Worm (Caenorhabditis elegans) whole organism, early embryonic: ENCODE measurements around the gene pph-1.

Experiments used
- aly-1 ChIP-seq: sonication (generic microtip); optimal IDR thresholded peaks from 2 replicates; lab custom pipeline; 2016; ENCODE audit warnings: missing genetic modification characterization, missing compliant biosample characterization
- ama-1 ChIP-seq: fragments of 150-350 bp; optimal IDR thresholded peaks from 2 replicates; lab custom pipeline; 2014
- ceh-36 ChIP-seq: sonication (generic microtip); optimal IDR thresholded peaks from 2 replicates; lab custom pipeline; 2016; ENCODE audit warnings: missing genetic modification characterization, inconsistent platforms, missing compliant biosample characterization
- hnd-1 ChIP-seq: sonication (generic microtip); optimal IDR thresholded peaks from 2 replicates; lab custom pipeline; 2016; ENCODE audit warnings: missing genetic modification characterization, missing compliant biosample characterization
- pes-1 ChIP-seq: fragments of 200-800 bp; sonication (Bioruptor generic); IDR thresholded peaks from 2 replicates; pipeline ENCODE4 v1.3.6; 2022; ENCODE audit warnings: missing genetic modification reagents, missing genetic modification characterization, missing compliant biosample characterization
- scrt-1 ChIP-seq: fragments of 200-800 bp; sonication (Bioruptor generic); IDR thresholded peaks from 2 replicates; pipeline ENCODE4 v1.3.6; 2022; ENCODE audit warnings: missing genetic modification characterization, missing compliant biosample characterization
- tbx-11 ChIP-seq: fragments of 200-800 bp; sonication (Bioruptor generic); IDR thresholded peaks from 2 replicates; pipeline ENCODE4 v1.3.6; 2022; ENCODE audit warnings: missing genetic modification characterization, missing compliant biosample characterization
- tra-4 ChIP-seq: sonication (generic microtip); optimal IDR thresholded peaks from 2 replicates; lab custom pipeline; 2017; ENCODE audit warnings: missing genetic modification characterization, missing compliant biosample characterization

ce11 chrV:10736756-10737155, 34.4 kb downstream of the pph-1 start, which contains the start of the genes mre-11 and wdr-5.3:
- no peak for TF ChIP-seq ama-1 (lab: Kevin White, UChicago)
- TF ChIP-seq tbx-11, result no peak
- no peak for TF ChIP-seq pes-1 (GFP tag; lab: Robert Waterston, UW)
- no peak for TF ChIP-seq aly-1 (tag; lab: Kevin White, UChicago)
- no peak for TF ChIP-seq scrt-1 (GFP tag; lab: Robert Waterston, UW)
- no peak for TF ChIP-seq hnd-1
- no peak for TF ChIP-seq ceh-36 (tag; lab: Kevin White, UChicago)
- no peak for TF ChIP-seq tra-4
